Worm (Caenorhabditis elegans): Measurements from ENCODE around the gene tsp-4.

Gene tsp-4

DNA sequence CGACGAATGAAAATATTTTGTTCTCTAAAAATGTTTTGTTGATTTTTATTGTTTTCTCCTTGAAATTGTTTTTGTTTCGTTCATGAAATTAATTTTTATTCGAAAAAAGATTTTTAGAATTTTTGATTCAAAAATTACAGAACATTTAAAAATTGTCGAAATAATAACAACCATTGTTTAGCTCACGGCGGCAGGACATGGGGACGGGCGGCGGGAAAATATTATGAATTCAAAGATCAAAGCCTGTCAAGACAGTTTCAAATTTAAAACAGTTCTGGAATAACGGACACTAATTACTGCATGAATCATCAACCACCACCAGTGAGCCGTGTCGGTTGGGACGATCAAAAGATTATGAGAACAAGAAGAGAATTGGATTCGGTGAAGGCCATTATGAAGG lies 40.5 kb upstream of the tsp-4 start, which contains the start of gene snb-7:
snb-7 (plus strand) TSS at position 301 of the 400 bp plus-strand sequence.
- TF ChIP-seq isw-1 (GFP tag; IDR thresholded peaks at IDR 0.05) (no peak), fkh-4 (tag; optimal IDR thresholded peaks at IDR 0.05; ENCODE audit: borderline replicate concordance) (no peak), nhr-11 (tag; optimal IDR thresholded peaks at IDR 0.05) (no peak), unc-130 (tag; optimal IDR thresholded peaks at IDR 0.05) (no peak), egl-13 (tag; optimal IDR thresholded peaks at IDR 0.05) (no peak), lsy-2 (tag; optimal IDR thresholded peaks at IDR 0.05) (no peak), ets-5 (GFP tag; IDR thresholded peaks at IDR 0.05) (no peak), zag-1 (tag; optimal IDR thresholded peaks at IDR 0.05) (no peak), tlp-1 (tag; optimal IDR thresholded peaks at IDR 0.05) (no peak), xbp-1 (tag; optimal IDR thresholded peaks at IDR 0.05) (no peak), ceh-88 (GFP tag; IDR thresholded peaks at IDR 0.05) (no peak), Y116A8C.19 (tag; optimal IDR thresholded peaks at IDR 0.05; ENCODE audit: borderline replicate concordance) (no peak), C04F5.9 (tag; optimal IDR thresholded peaks at IDR 0.05) (no peak)

DNA sequence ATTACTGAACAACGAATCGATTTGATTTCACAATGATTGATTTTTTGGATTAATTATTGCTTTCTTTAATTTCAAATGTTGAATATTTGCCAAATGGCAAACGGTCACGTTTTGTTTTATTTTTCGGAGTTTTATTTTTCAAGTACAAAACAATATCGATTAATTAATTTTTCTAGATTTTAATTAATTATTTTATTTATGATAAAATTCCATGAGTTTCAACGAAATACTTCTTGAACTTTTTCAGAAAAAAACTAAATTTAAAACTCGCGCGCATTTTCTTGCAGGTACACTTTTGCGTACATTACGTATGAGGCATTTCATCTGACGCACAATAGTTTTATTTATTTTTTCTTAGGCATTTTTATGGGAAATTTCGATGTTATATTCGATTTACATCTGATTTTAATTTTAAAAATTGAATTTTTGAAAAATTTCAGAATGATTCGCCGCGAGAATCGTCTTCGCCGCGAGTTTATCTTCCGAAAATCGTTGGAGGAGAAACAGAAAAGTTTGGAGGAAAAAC lies 38.9 kb upstream of the tsp-4 start, which contains the start of the genes ZK795.2 and ZK795.3:
ZK795.2 (minus strand) TSS at position 51 of the 526 bp plus-strand sequence.
ZK795.3 (plus strand) TSS at position 441 of the 526 bp plus-strand sequence.
- TF ChIP-seq mab-9 (GFP tag; IDR thresholded peaks at IDR 0.05) (no peak), C16A3.4 (tag; optimal IDR thresholded peaks at IDR 0.05) (peak; percentile 58), nhr-19 (GFP tag; conservative IDR thresholded peaks at IDR 0.05) (peak; percentile 66), lin-13 (GFP tag; optimal IDR thresholded peaks at IDR 0.05) (peak; percentile 69), fkh-10 (GFP tag; optimal IDR thresholded peaks at IDR 0.05) (no peak), hlh-4 (tag; optimal IDR thresholded peaks at IDR 0.05) (no peak), jun-1 (tag; optimal IDR thresholded peaks at IDR 0.05) (peak; percentile 44), nhr-90 (tag; optimal IDR thresholded peaks at IDR 0.05; ENCODE audit: poor library complexity) (peak; percentile 70), snu-23 (GFP tag; optimal IDR thresholded peaks at IDR 0.05) (peak; percentile 75), irx-1 (tag; optimal IDR thresholded peaks at IDR 0.05) (peak; percentile 56), nhr-11 (tag; optimal IDR thresholded peaks at IDR 0.05) (peak; percentile 5), sup-37 (GFP tag; optimal IDR thresholded peaks at IDR 0.05) (no peak), F16B12.6 (tag; optimal IDR thresholded peaks at IDR 0.05) (peak; percentile 97), swsn-7 (tag; optimal IDR thresholded peaks at IDR 0.05) (peak; percentile 72), hpl-2 (GFP tag; optimal IDR thresholded peaks at IDR 0.05) (no peak), nhr-20 (tag; optimal IDR thresholded peaks at IDR 0.05) (peak; percentile 65), lsy-2 (tag; optimal IDR thresholded peaks at IDR 0.05) (peak; percentile 86 to 87), ama-1 (optimal IDR thresholded peaks at IDR 0.05) (no peak), vab-15 (tag; optimal IDR thresholded peaks at IDR 0.05) (no peak), lin-35 (GFP tag; optimal IDR thresholded peaks at IDR 0.05) (peak; percentile 99), zip-4 (GFP tag; optimal IDR thresholded peaks at IDR 0.05) (no peak), C34B4.2 (tag; optimal IDR thresholded peaks at IDR 0.05) (no peak), egl-13 (tag; optimal IDR thresholded peaks at IDR 0.05) (peak; percentile 10), hlh-17 (GFP tag; optimal IDR thresholded peaks at IDR 0.05; ENCODE audit: borderline replicate concordance) (no peak), xbp-1 (tag; optimal IDR thresholded peaks at IDR 0.05) (peak; percentile 62), ceh-82 (tag; optimal IDR thresholded peaks at IDR 0.05) (peak; percentile 64 to 74 (median 74)), pax-3 (tag; optimal IDR thresholded peaks at IDR 0.05) (no peak), tbx-2 (tag; optimal IDR thresholded peaks at IDR 0.05) (peak; percentile 62), tlp-1 (tag; optimal IDR thresholded peaks at IDR 0.05) (no peak), elt-2 (tag; optimal IDR thresholded peaks at IDR 0.05) (no peak), skn-1 (tag; optimal IDR thresholded peaks at IDR 0.05) (peak; percentile 78), C04F5.9 (tag; optimal IDR thresholded peaks at IDR 0.05) (no peak), grh-1 (GFP tag; IDR thresholded peaks at IDR 0.05) (no peak), unc-130 (tag; optimal IDR thresholded peaks at IDR 0.05) (peak; percentile 15), lin-14 (GFP tag; optimal IDR thresholded peaks at IDR 0.05) (peak; percentile 71), egl-27 (tag; optimal IDR thresholded peaks at IDR 0.05) (no peak), aly-2 (tag; optimal IDR thresholded peaks at IDR 0.05) (peak; percentile 55), nhr-12 (tag; optimal IDR thresholded peaks at IDR 0.05) (no peak), fos-1 (tag; optimal IDR thresholded peaks at IDR 0.05) (peak; percentile 48), nhr-47 (tag; optimal IDR thresholded peaks at IDR 0.05) (peak; percentile 78), ztf-11 (tag; optimal IDR thresholded peaks at IDR 0.05) (no peak), lin-15B (tag; optimal IDR thresholded peaks at IDR 0.05) (no peak), fkh-8 (tag; optimal IDR thresholded peaks at IDR 0.05) (no peak), dpl-1 (GFP tag; optimal IDR thresholded peaks at IDR 0.05) (peak; percentile 98 to 99 (median 98))

Data from whole organism, L1 larva.